Fruit fly (Drosophila melanogaster) whole organism, prepupa: ENCODE measurements around the gene Ir68b.

ENCODE experiments used
- Blimp-1 ChIP-seq: fragments of 200-800 bp; sonication (Bioruptor generic); optimal IDR thresholded peaks from 3 replicates; lab custom pipeline; 2017; ENCODE audit warnings: missing biosample characterization, missing genetic modification characterization, mild to moderate bottlenecking, moderate library complexity, missing genetic modification reagents
- CG10631 ChIP-seq: fragments of 200-800 bp; sonication (Bioruptor generic); optimal IDR thresholded peaks from 2 replicates; lab custom pipeline; 2016; ENCODE audit warnings: missing biosample characterization, missing genetic modification characterization
- CG10669 ChIP-seq: fragments of 200-800 bp; sonication (Bioruptor generic); optimal IDR thresholded peaks from 3 replicates; lab custom pipeline; 2018; ENCODE audit warnings: missing biosample characterization, mild to moderate bottlenecking, missing genetic modification characterization, moderate library complexity
- CG11294 ChIP-seq: fragments of 200-800 bp; sonication (Bioruptor generic); IDR thresholded peaks from 2 replicates; pipeline ENCODE4 v1.3.6; 2022; ENCODE audit warnings: missing biosample characterization, missing genetic modification characterization
- CG11762 ChIP-seq: fragments of 200-800 bp; sonication (Bioruptor generic); optimal IDR thresholded peaks from 3 replicates; lab custom pipeline; 2016; ENCODE audit warnings: missing biosample characterization, missing genetic modification characterization; ENCODE audit not compliant: insufficient read depth
- CG11902 ChIP-seq: fragments of 200-800 bp; sonication (Bioruptor generic); optimal IDR thresholded peaks from 3 replicates; lab custom pipeline; 2016; ENCODE audit warnings: missing biosample characterization, missing genetic modification characterization
- CG1621 ChIP-seq: fragments of 200-800 bp; sonication (Bioruptor generic); optimal IDR thresholded peaks from 3 replicates; lab custom pipeline; 2018; ENCODE audit warnings: missing biosample characterization, mild to moderate bottlenecking, missing genetic modification characterization
- CG16779 ChIP-seq: fragments of 200-800 bp; sonication (Bioruptor generic); optimal IDR thresholded peaks from 3 replicates; lab custom pipeline; 2017; ENCODE audit warnings: missing biosample characterization, mild to moderate bottlenecking, missing genetic modification characterization
- CG32006 ChIP-seq: fragments of 200-800 bp; sonication (Bioruptor generic); optimal IDR thresholded peaks from 3 replicates; lab custom pipeline; 2017; ENCODE audit warnings: missing biosample characterization, mild to moderate bottlenecking, missing genetic modification characterization
- CG4318 ChIP-seq: fragments of 200-800 bp; sonication (Bioruptor generic); optimal IDR thresholded peaks from 3 replicates; lab custom pipeline; 2017; ENCODE audit warnings: missing biosample characterization, mild to moderate bottlenecking, missing genetic modification characterization
- CG6163 ChIP-seq: fragments of 200-800 bp; sonication (Bioruptor generic); IDR thresholded peaks from 3 replicates; pipeline ENCODE4 v1.3.6; 2022; ENCODE audit warnings: missing biosample characterization, missing genetic modification characterization
- CG6792 ChIP-seq: fragments of 200-800 bp; sonication (Bioruptor generic); optimal IDR thresholded peaks from 3 replicates; lab custom pipeline; 2016; ENCODE audit warnings: missing biosample characterization, missing genetic modification characterization
- CG6808 ChIP-seq: fragments of 200-800 bp; sonication (Bioruptor generic); optimal IDR thresholded peaks from 3 replicates; lab custom pipeline; 2017; ENCODE audit warnings: missing biosample characterization, missing genetic modification characterization, mild to moderate bottlenecking, moderate library complexity, missing genetic modification reagents
- CG6854 ChIP-seq: fragments of 200-800 bp; sonication (Bioruptor generic); optimal IDR thresholded peaks from 2 replicates; lab custom pipeline; 2017; ENCODE audit warnings: missing biosample characterization, mild to moderate bottlenecking, missing genetic modification characterization
- CG8632 ChIP-seq: fragments of 200-800 bp; sonication (Bioruptor generic); optimal IDR thresholded peaks from 3 replicates; lab custom pipeline; 2016; ENCODE audit warnings: missing biosample characterization, missing genetic modification characterization
- CG9139 ChIP-seq: fragments of 200-800 bp; sonication (Bioruptor generic); optimal IDR thresholded peaks from 3 replicates; lab custom pipeline; 2017; ENCODE audit warnings: missing biosample characterization, mild to moderate bottlenecking, missing genetic modification characterization
- Eip78C ChIP-seq: fragments of 200-800 bp; sonication (Bioruptor generic); peaks from one replicate; lab custom pipeline; 2016; ENCODE audit warnings: missing biosample characterization, missing genetic modification characterization
- Eip93F ChIP-seq: fragments of 200-800 bp; sonication (Bioruptor generic); optimal IDR thresholded peaks from 2 replicates; lab custom pipeline; 2016; ENCODE audit warnings: missing biosample characterization, mild to moderate bottlenecking, missing genetic modification characterization
- Hr39 ChIP-seq: fragments of 200-800 bp; sonication (Bioruptor generic); optimal IDR thresholded peaks from 2 replicates; lab custom pipeline; 2016; ENCODE audit warnings: missing biosample characterization, missing genetic modification characterization
- Hr4 ChIP-seq: fragments of 200-800 bp; sonication (Bioruptor generic); optimal IDR thresholded peaks from 3 replicates; lab custom pipeline; 2016; ENCODE audit warnings: missing biosample characterization, missing genetic modification characterization
- Lpt ChIP-seq: fragments of 200-800 bp; sonication (Bioruptor generic); optimal IDR thresholded peaks from 3 replicates; lab custom pipeline; 2016; ENCODE audit warnings: missing biosample characterization, missing genetic modification characterization
- Met ChIP-seq: fragments of 200-800 bp; sonication (Bioruptor generic); optimal IDR thresholded peaks from 3 replicates; lab custom pipeline; 2016; ENCODE audit warnings: missing biosample characterization, missing genetic modification characterization
- OdsH ChIP-seq: fragments of 200-800 bp; sonication (Bioruptor generic); optimal IDR thresholded peaks from 3 replicates; lab custom pipeline; 2016; ENCODE audit warnings: missing biosample characterization, missing genetic modification characterization
- Smox ChIP-seq: fragments of 200-800 bp; sonication (Bioruptor generic); optimal IDR thresholded peaks from 3 replicates; lab custom pipeline; 2016; ENCODE audit warnings: missing biosample characterization, missing genetic modification characterization
- Sox102F ChIP-seq: fragments of 200-800 bp; sonication (Bioruptor generic); optimal IDR thresholded peaks from 2 replicates; lab custom pipeline; 2016; ENCODE audit warnings: missing biosample characterization, mild to moderate bottlenecking, missing genetic modification characterization
- dac ChIP-seq: fragments of 200-800 bp; sonication (Bioruptor generic); optimal IDR thresholded peaks from 2 replicates; lab custom pipeline; 2017; ENCODE audit warnings: missing biosample characterization, mild to moderate bottlenecking, missing genetic modification characterization
- eg ChIP-seq: fragments of 200-800 bp; sonication (Bioruptor generic); IDR thresholded peaks from 3 replicates; pipeline ENCODE4 v1.3.6; 2022; ENCODE audit warnings: missing biosample characterization, missing genetic modification characterization
- esn ChIP-seq: fragments of 200-800 bp; sonication (Bioruptor generic); optimal IDR thresholded peaks from 2 replicates; lab custom pipeline; 2016; ENCODE audit warnings: missing biosample characterization, mild to moderate bottlenecking, missing genetic modification characterization, moderate library complexity
- fkh ChIP-seq: fragments of 200-800 bp; sonication (Bioruptor generic); optimal IDR thresholded peaks from 3 replicates; lab custom pipeline; 2017; ENCODE audit warnings: missing biosample characterization, mild to moderate bottlenecking, missing genetic modification characterization, moderate library complexity
- lz ChIP-seq: fragments of 200-800 bp; sonication (Bioruptor generic); optimal IDR thresholded peaks from 3 replicates; lab custom pipeline; 2016; ENCODE audit warnings: missing biosample characterization, missing genetic modification characterization
- pdm3 ChIP-seq: fragments of 200-800 bp; sonication (Bioruptor generic); optimal IDR thresholded peaks from 3 replicates; lab custom pipeline; 2016; ENCODE audit warnings: missing biosample characterization, missing genetic modification characterization
- ss ChIP-seq, 2 experiments: fragments of 200-800 bp; sonication (Bioruptor generic); optimal IDR thresholded peaks; 2 replicates in 1 of 2; 3 replicates in 1 of 2; lab custom pipeline; 2017 to 2018; ENCODE audit warnings: mild to moderate bottlenecking in 2 of 2, missing biosample characterization in 2 of 2, missing genetic modification characterization in 2 of 2, moderate library complexity in 1 of 2
- svp ChIP-seq: fragments of 200-800 bp; sonication (Bioruptor generic); peaks from one replicate; lab custom pipeline; 2016; ENCODE audit warnings: missing biosample characterization, missing genetic modification characterization
- topi ChIP-seq: fragments of 200-800 bp; sonication (Bioruptor generic); optimal IDR thresholded peaks from 3 replicates; lab custom pipeline; 2016; ENCODE audit warnings: missing biosample characterization, missing genetic modification characterization
- vri ChIP-seq: fragments of 200-800 bp; sonication (Bioruptor generic); optimal IDR thresholded peaks from 3 replicates; lab custom pipeline; 2016; ENCODE audit warnings: missing biosample characterization, mild to moderate bottlenecking, missing genetic modification characterization

Gene Ir68b

DNA sequence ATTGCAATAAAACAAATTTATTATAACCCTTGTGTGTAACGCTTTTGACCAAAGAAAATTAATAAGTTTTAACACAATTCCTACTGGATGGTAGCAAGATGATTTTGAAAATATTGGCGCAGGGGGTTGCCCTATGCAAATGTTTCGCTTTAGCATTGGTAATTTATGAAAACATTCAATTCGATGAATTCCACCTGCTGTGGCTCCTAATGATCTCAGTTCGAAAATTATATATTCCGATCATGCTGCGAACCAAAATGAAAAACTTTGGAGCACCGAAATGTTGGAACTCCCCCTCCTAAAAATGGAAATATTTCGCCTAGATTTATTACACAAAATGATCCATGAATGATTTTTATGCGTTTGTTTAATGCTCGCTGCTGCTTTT is 41.5 kb downstream of the Ir68b start:
- TF ChIP-seq Met (GFP tag; lab: Kevin White, UChicago) (no peak), CG1621 (tag; lab: Kevin White, UChicago) (no peak), Hr4 (GFP tag; lab: Kevin White, UChicago) (no peak), CG6854 (no peak), CG10669 (no peak), CG11902 (GFP tag; lab: Kevin White, UChicago) (no peak), lz (GFP tag; lab: Kevin White, UChicago) (no peak), topi (GFP tag; lab: Kevin White, UChicago) (no peak), CG11762 (no peak), CG6792 (GFP tag; lab: Kevin White, UChicago) (no peak), svp (no peak), CG6808 (GFP tag; lab: Kevin White, UChicago) (no peak)

dm6 chr3L:12084969-12085690 is 42.1 kb downstream of the Ir68b start:
- TF ChIP-seq dac (GFP tag; lab: Kevin White, UChicago): no peak
- TF ChIP-seq svp: peak; percentile 19
- peak; percentile 2 for TF ChIP-seq fkh (GFP tag; lab: Kevin White, UChicago)
- TF ChIP-seq, all 60 proteins: peak for 2

DNA sequence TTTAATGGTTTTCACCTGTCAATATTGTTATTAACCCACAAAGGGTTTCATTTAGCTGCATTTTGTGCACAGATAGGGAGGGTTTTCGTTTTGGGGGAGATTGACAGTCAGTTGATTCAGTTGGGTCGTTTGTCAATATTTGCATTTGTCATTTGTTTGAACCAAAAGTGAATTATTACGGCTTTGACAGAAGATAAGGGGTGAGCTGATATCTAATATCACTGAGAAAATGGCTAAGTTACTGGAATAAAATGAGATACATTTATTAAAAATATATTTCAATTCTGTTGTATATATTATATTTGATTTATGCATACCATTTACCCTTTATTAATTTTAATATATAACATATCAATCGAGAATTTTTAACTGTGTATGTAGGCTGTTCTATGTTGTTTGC is 43.3 kb downstream of the Ir68b start:
- no peak for TF ChIP-seq CG6854
- TF ChIP-seq vri (GFP tag; lab: Kevin White, UChicago): peak; percentile 54
- peak; percentile 1 for TF ChIP-seq Eip78C (GFP tag; lab: Kevin White, UChicago)
- peak; percentile 89 for TF ChIP-seq fkh (GFP tag; lab: Kevin White, UChicago)
- TF ChIP-seq CG9139 (GFP tag; lab: Kevin White, UChicago): no peak

DNA sequence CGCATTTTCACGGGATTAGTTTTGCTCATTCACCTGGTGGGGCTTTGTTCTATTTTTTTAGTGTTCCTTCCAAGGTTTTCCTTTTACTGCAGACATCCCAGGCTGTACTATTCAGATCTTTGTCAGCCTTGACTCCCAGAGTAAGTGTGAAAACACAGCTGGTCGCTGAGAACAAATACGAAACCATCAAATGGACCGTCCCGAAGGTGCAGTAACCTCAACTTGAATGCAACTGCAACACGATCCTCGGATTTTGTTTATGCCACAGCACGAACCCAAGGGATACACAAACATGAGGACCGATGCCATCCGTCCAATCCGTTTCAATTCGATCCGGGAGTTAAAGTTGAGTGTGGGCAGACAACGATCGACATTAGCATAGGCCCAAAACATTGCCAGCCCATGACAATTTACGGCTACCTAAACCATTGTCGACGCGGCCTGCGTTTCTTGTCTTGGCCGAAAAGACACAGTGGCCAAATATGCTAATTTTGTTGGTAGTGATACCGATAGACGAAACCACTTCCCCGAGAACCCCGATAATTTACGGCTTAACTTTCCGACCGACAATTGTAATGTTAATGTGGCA is 44.0 kb downstream of the Ir68b start:
- TF ChIP-seq CG10669: no peak
- no peak for TF ChIP-seq dac (GFP tag; lab: Kevin White, UChicago)
- no peak for TF ChIP-seq CG6792 (GFP tag; lab: Kevin White, UChicago)
- no peak for TF ChIP-seq Smox
- no peak for TF ChIP-seq esn (GFP tag; lab: Kevin White, UChicago)
- TF ChIP-seq Blimp-1 (GFP tag; lab: Kevin White, UChicago): no peak
- no peak for TF ChIP-seq fkh (GFP tag; lab: Kevin White, UChicago)
- no peak for TF ChIP-seq CG4318
- TF ChIP-seq CG11294 (GFP tag; lab: Robert Waterston, UW): no peak
- no peak for TF ChIP-seq CG9139 (GFP tag; lab: Kevin White, UChicago)
- TF ChIP-seq CG6163 (GFP tag; lab: Robert Waterston, UW): no peak
- no peak for TF ChIP-seq eg
- no peak for TF ChIP-seq CG10631
- no peak for TF ChIP-seq CG32006
- no peak for TF ChIP-seq pdm3 (GFP tag; lab: Kevin White, UChicago)
- TF ChIP-seq CG11762: no peak
- TF ChIP-seq Eip78C (GFP tag; lab: Kevin White, UChicago): no peak
- no peak for TF ChIP-seq CG8632 (GFP tag; lab: Kevin White, UChicago)
- TF ChIP-seq Lpt: no peak
- TF ChIP-seq, all 60 proteins: peak for 0

DNA sequence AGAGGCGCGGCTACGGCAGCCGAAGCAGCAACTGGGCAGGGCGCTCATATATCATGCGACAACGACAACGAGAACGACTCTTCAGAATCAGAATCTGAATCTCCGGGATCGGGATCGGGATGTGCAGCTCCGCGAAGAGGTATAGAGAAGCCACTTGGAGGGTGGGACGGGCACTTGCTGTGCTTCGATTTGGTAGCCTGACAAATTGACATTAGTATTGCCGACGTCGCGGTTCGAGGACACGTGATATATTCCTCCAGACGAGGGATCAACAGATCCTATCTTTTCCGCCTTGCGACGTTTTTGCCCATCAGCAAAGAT is 44.7 kb downstream of the Ir68b start:
- TF ChIP-seq svp (peak; percentile 78), CG1621 (tag; lab: Kevin White, UChicago) (peak; percentile 63), Eip93F (GFP tag; lab: Kevin White, UChicago) (no peak), vri (GFP tag; lab: Kevin White, UChicago) (peak; percentile 6), Sox102F (GFP tag; lab: Kevin White, UChicago) (no peak), Lpt (no peak), Hr39 (no peak), CG16779 (tag; lab: Kevin White, UChicago) (no peak), ss (GFP tag; optimal IDR thresholded peaks at IDR 0.05; lab: Kevin White, UChicago) (peak in 1 of 2 experiments; percentile 11), CG6854 (peak; percentile 54), OdsH (no peak)
